Fruit fly (Drosophila melanogaster): ENCODE data around the gene CG12991.

The CG12991 gene

DNA sequence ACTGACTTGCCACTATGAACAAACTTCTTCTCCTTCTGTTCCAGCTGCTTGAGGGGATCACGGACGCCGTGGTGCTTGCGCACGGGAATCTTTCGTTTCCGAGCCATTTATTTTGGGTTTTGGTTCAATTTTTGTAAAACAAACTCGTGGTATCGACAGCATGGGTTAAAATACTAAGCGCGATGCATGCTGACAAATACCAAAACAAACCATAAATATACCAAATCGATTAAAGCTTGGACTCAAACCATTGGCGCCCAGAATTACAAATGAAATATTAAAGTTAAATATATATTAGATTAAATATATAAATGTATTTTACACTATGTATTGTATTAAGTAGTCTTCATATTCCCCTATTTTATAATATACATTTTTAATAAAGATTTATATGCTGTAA, 49.7 kb downstream of the CG12991 start, which contains the start of gene CG8326:
Gene CG8326 (minus strand): TSS at position 176 of the 400 bp plus-strand sequence.
- TF ChIP-seq usp (GFP tag; optimal IDR thresholded peaks at IDR 0.05): no peak
- no peak for TF ChIP-seq h (GFP tag; optimal IDR thresholded peaks at IDR 0.05)
- no peak for TF ChIP-seq sv (GFP tag; optimal IDR thresholded peaks at IDR 0.05)
- no peak for TF ChIP-seq br (GFP tag; optimal IDR thresholded peaks at IDR 0.05)
- no peak for TF ChIP-seq Rel (GFP tag; optimal IDR thresholded peaks at IDR 0.05)
- no peak for TF ChIP-seq Rel (tag; optimal IDR thresholded peaks at IDR 0.05)

DNA sequence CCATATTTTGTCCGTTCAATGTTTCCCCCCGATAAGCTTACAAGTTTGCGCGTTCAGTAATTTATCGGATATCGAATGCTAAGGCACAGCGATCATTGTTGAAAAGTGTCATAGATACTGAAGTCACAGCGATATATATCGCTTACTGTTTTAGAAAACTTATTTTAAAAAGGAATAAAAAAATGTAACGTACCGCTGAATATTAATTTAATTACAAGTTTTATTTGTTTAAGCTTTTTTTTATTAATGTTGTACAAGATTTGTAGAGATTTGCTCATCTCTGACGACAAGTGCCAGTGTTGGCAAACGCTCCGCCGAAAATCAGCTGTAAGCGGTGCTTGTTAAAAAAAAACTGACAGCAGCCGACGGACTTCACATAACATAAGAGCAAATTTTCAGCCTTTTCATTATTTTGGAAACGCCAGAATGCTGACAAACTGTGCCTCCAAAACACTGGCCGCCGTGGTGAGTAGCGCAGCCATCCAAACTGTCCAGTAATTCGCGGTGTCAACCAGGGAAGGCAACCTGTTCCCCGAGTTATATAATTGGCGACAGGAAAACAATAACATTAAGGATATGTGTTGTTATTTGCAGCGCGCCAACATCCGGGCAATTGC, 52.4 kb downstream of the CG12991 start, which contains the start of the genes corolla and ND-24:
Gene corolla (minus strand): TSS at position 52 of the 617 bp plus-strand sequence.
Gene ND-24 (plus strand): TSS at position 94 of the 617 bp plus-strand sequence.
- TF ChIP-seq Jra (GFP tag; optimal IDR thresholded peaks at IDR 0.05) (peak; percentile 87), Hr78 (GFP tag; optimal IDR thresholded peaks at IDR 0.05) (no peak), CrebA (GFP tag; optimal IDR thresholded peaks at IDR 0.05; ENCODE audit: borderline replicate concordance) (no peak), tai (GFP tag; optimal IDR thresholded peaks at IDR 0.05) (no peak), Myc (optimal IDR thresholded peaks at IDR 0.05) (peak; percentile 43), foxo (GFP tag; optimal IDR thresholded peaks at IDR 0.05) (peak in 1 of 2 experiments; percentile 86), N (GFP tag; optimal IDR thresholded peaks at IDR 0.05) (no peak), CG9705 (GFP tag; optimal IDR thresholded peaks at IDR 0.05) (peak; percentile 28), Vsx2 (GFP tag; optimal IDR thresholded peaks at IDR 0.05; ENCODE audit: partially characterized antibody) (no peak), Hr83 (GFP tag; optimal IDR thresholded peaks at IDR 0.05; ENCODE audit: poor library complexity, severe bottlenecking) (no peak), lola (GFP tag; optimal IDR thresholded peaks at IDR 0.05) (no peak), woc (GFP tag; optimal IDR thresholded peaks at IDR 0.05) (peak; percentile 89), Rel (GFP tag; optimal IDR thresholded peaks at IDR 0.05) (no peak), Rel (tag; optimal IDR thresholded peaks at IDR 0.05) (peak; percentile 53), dmrt93B (GFP tag; optimal IDR thresholded peaks at IDR 0.05) (no peak), rgr (GFP tag; optimal IDR thresholded peaks at IDR 0.05) (peak; percentile 85), Mio (GFP tag; optimal IDR thresholded peaks at IDR 0.05) (peak; percentile 33), h (GFP tag; optimal IDR thresholded peaks at IDR 0.05) (peak; percentile 87), Sp1 (GFP tag; optimal IDR thresholded peaks at IDR 0.05) (peak; percentile 67), sage (GFP tag; optimal IDR thresholded peaks at IDR 0.05) (no peak), Abd-B (GFP tag; optimal IDR thresholded peaks at IDR 0.05) (no peak), HLH106 (tag; optimal IDR thresholded peaks at IDR 0.05) (peak; percentile 64), br (GFP tag; optimal IDR thresholded peaks at IDR 0.05) (no peak), psq (GFP tag; optimal IDR thresholded peaks at IDR 0.05) (peak; percentile 72), OdsH (GFP tag; optimal IDR thresholded peaks at IDR 0.05) (peak; percentile 77), ey (GFP tag; optimal IDR thresholded peaks at IDR 0.05) (peak; percentile 81), Dif (GFP tag; optimal IDR thresholded peaks at IDR 0.05; ENCODE audit: partially characterized antibody) (no peak), dsf (GFP tag; optimal IDR thresholded peaks at IDR 0.05; ENCODE audit: borderline replicate concordance) (peak; percentile 74), dl (GFP tag; optimal IDR thresholded peaks at IDR 0.05; ENCODE audit: insufficient read depth in 1 of 2, partially characterized antibody in 2 of 2) (no peak), pan (optimal IDR thresholded peaks at IDR 0.05) (no peak), jim (GFP tag; optimal IDR thresholded peaks at IDR 0.05) (no peak), fru (GFP tag; optimal IDR thresholded peaks at IDR 0.05) (peak; percentile 83), Hnf4 (GFP tag; optimal IDR thresholded peaks at IDR 0.05) (peak; percentile 92), sv (GFP tag; optimal IDR thresholded peaks at IDR 0.05) (peak; percentile 81), usp (GFP tag; optimal IDR thresholded peaks at IDR 0.05) (no peak), Dfd (GFP tag; optimal IDR thresholded peaks at IDR 0.05) (no peak), CG32264 (GFP tag; optimal IDR thresholded peaks at IDR 0.05) (peak; percentile 43), GATAd (GFP tag; optimal IDR thresholded peaks at IDR 0.05) (peak; percentile 70)

DNA sequence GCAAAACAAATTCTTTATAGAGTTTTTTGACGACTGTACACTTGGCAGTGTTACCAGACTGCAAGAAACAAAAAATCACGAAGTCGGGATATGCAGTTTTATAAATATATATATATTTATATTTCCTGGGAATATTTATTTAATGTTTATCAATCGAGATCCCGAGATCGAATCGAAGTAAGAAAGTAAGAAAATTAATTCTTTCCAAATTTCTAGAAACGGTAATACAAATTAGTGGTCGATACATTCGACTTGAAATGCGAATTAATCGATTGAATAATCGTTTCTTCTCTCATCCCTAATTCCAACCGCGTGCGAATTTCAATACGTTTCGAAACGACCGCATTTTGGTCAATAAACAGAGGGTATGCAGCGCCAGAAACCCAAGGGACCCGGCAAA, 56.3 kb downstream of the CG12991 start, which contains the start of the genes CG8289 and CG5800:
Gene CG8289 (minus strand): TSS at position 44 of the 400 bp plus-strand sequence.
Gene CG5800 (plus strand): TSS at position 281 of the 400 bp plus-strand sequence.
- TF ChIP-seq sage (GFP tag; optimal IDR thresholded peaks at IDR 0.05) (no peak), pan (optimal IDR thresholded peaks at IDR 0.05) (no peak), Dif (GFP tag; optimal IDR thresholded peaks at IDR 0.05; ENCODE audit: partially characterized antibody) (no peak), Vsx2 (GFP tag; optimal IDR thresholded peaks at IDR 0.05; ENCODE audit: partially characterized antibody) (no peak), HLH106 (tag; optimal IDR thresholded peaks at IDR 0.05) (peak; percentile 43), Rel (GFP tag; optimal IDR thresholded peaks at IDR 0.05) (no peak), Rel (tag; optimal IDR thresholded peaks at IDR 0.05) (peak; percentile 69), jim (GFP tag; optimal IDR thresholded peaks at IDR 0.05) (no peak), brk (GFP tag; optimal IDR thresholded peaks at IDR 0.05) (no peak)

Data from whole organism, wandering third instar larva.